Worm (Caenorhabditis elegans): Measurements from ENCODE around the gene bath-20.

DNA sequence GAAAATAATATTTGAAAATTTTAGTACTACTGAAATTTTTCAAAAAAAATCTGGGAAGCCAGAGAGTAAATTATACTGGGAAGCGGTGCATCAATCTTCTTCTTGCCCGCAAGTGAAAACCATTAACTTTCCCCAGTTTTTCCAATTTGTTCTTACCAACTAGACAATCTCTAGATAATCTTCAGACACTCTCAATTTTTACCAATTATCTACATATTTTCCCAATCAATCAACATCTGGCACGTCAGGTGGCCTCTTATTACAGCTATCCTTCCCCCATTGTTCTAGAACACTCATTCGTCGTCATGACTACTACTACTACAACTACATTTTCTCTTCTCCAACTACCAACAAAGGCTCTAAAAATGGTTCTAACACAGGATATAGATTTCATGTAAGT is 22.1 kb upstream of the bath-20 start, which contains the start of gene fbxb-6:
- no peak for TF ChIP-seq dao-5 (tag; optimal IDR thresholded peaks at IDR 0.05)
- TF ChIP-seq W03F9.2 (tag; optimal IDR thresholded peaks at IDR 0.05), result no peak
- no peak for TF ChIP-seq him-1 (tag; optimal IDR thresholded peaks at IDR 0.05)

Measured in whole organism, L4/young adult.